Worm (Caenorhabditis elegans) whole organism, late embryonic: ENCODE measurements around the gene T28A11.16.
A peak's percentile ranks its signal among the peaks of the same experiment; 100 is the strongest.

Source experiments
- C08G9.2 ChIP-seq: sonication (generic microtip); optimal IDR thresholded peaks from 2 replicates; lab custom pipeline; 2016; ENCODE audit warnings: mild to moderate bottlenecking, missing genetic modification characterization, moderate library complexity, missing compliant biosample characterization
- C38D4.7 ChIP-seq: fragments of 200-800 bp; sonication (Bioruptor generic); optimal IDR thresholded peaks from 2 replicates; lab custom pipeline; 2018; ENCODE audit warnings: mild to moderate bottlenecking, missing genetic modification characterization, moderate library complexity, missing compliant biosample characterization
- K09A11.1 ChIP-seq: sonication (generic microtip); optimal IDR thresholded peaks from 2 replicates; lab custom pipeline; 2017; ENCODE audit warnings: antibody characterized with exemption, mild to moderate bottlenecking, missing genetic modification characterization, missing compliant biosample characterization; ENCODE audit not compliant: insufficient read depth
- T23F11.4 ChIP-seq: fragments of 200-800 bp; sonication (Bioruptor generic); optimal IDR thresholded peaks from 2 replicates; lab custom pipeline; 2018; ENCODE audit warnings: mild to moderate bottlenecking, missing genetic modification characterization, missing compliant biosample characterization
- Y22D7AL.16 ChIP-seq: sonication (generic microtip); optimal IDR thresholded peaks from 2 replicates; lab custom pipeline; 2016; ENCODE audit warnings: missing genetic modification characterization, missing compliant biosample characterization
- ama-1 ChIP-seq: fragments of 150-350 bp; optimal IDR thresholded peaks from 2 replicates; lab custom pipeline; 2014
- ceh-14 ChIP-seq: sonication (generic microtip); optimal IDR thresholded peaks from 2 replicates; lab custom pipeline; 2016; ENCODE audit warnings: missing genotype, missing genetic modification characterization, missing compliant biosample characterization
- ceh-18 ChIP-seq: sonication (generic microtip); optimal IDR thresholded peaks from 2 replicates; lab custom pipeline; 2016; ENCODE audit warnings: missing genetic modification characterization, missing compliant biosample characterization
- ceh-19 ChIP-seq: fragments of 200-800 bp; sonication (Bioruptor generic); optimal IDR thresholded peaks from 2 replicates; lab custom pipeline; 2018; ENCODE audit warnings: mild to moderate bottlenecking, missing genetic modification characterization, missing compliant biosample characterization
- ceh-2 ChIP-seq: sonication (generic microtip); optimal IDR thresholded peaks from 2 replicates; lab custom pipeline; 2016; ENCODE audit warnings: missing genotype, missing genetic modification characterization, missing compliant biosample characterization
- ceh-22 ChIP-seq: sonication (generic microtip); optimal IDR thresholded peaks from 2 replicates; lab custom pipeline; 2017; ENCODE audit warnings: missing biosample characterization, missing genetic modification characterization
- ceh-30 ChIP-seq: fragments of 150-350 bp; optimal IDR thresholded peaks from 2 replicates; lab custom pipeline; 2014; ENCODE audit warnings: missing biosample characterization, missing genetic modification characterization
- ceh-31 ChIP-seq: sonication (generic microtip); optimal IDR thresholded peaks from 2 replicates; lab custom pipeline; 2016; ENCODE audit warnings: missing genetic modification characterization, missing compliant biosample characterization
- ceh-34 ChIP-seq: sonication (generic microtip); optimal IDR thresholded peaks from 2 replicates; lab custom pipeline; 2016; ENCODE audit warnings: mild to moderate bottlenecking, missing genetic modification characterization, missing compliant biosample characterization
- ceh-48 ChIP-seq: sonication (generic microtip); optimal IDR thresholded peaks from 2 replicates; lab custom pipeline; 2016; ENCODE audit warnings: missing genetic modification characterization, inconsistent platforms, missing compliant biosample characterization
- che-1 ChIP-seq: sonication (generic microtip); optimal IDR thresholded peaks from 2 replicates; lab custom pipeline; 2016; ENCODE audit warnings: mild to moderate bottlenecking, missing genetic modification characterization, missing compliant biosample characterization
- dve-1 ChIP-seq: sonication (generic microtip); optimal IDR thresholded peaks from 2 replicates; lab custom pipeline; 2017; ENCODE audit warnings: antibody characterized with exemption, mild to moderate bottlenecking, missing genetic modification characterization, missing compliant biosample characterization
- elt-2 ChIP-seq: sonication (generic microtip); optimal IDR thresholded peaks from 2 replicates; lab custom pipeline; 2016; ENCODE audit warnings: missing genetic modification reagents, missing genetic modification characterization, missing compliant biosample characterization
- ets-4 ChIP-seq: sonication (generic microtip); optimal IDR thresholded peaks from 2 replicates; lab custom pipeline; 2016; ENCODE audit warnings: missing genetic modification characterization, missing compliant biosample characterization
- fkh-10 ChIP-seq: fragments of 150-350 bp; optimal IDR thresholded peaks from 2 replicates; lab custom pipeline; 2014; ENCODE audit warnings: missing biosample characterization, missing genetic modification reagents, missing genetic modification characterization
- fkh-6 ChIP-seq: sonication (generic microtip); optimal IDR thresholded peaks from 2 replicates; lab custom pipeline; 2016; ENCODE audit warnings: missing genetic modification characterization, missing compliant biosample characterization
- hlh-30 ChIP-seq: sonication (generic microtip); optimal IDR thresholded peaks from 2 replicates; lab custom pipeline; 2017; ENCODE audit warnings: antibody characterized with exemption, missing genetic modification characterization, missing compliant biosample characterization; ENCODE audit not compliant: insufficient read depth
- hlh-6 ChIP-seq: sonication (generic microtip); optimal IDR thresholded peaks from 2 replicates; lab custom pipeline; 2016; ENCODE audit warnings: missing genotype, missing genetic modification characterization, missing compliant biosample characterization
- hlh-8 ChIP-seq: sonication (generic microtip); optimal IDR thresholded peaks from 2 replicates; lab custom pipeline; 2016; ENCODE audit warnings: missing genotype, missing genetic modification characterization, missing compliant biosample characterization
- lim-6 ChIP-seq: sonication (generic microtip); optimal IDR thresholded peaks from 2 replicates; lab custom pipeline; 2016; ENCODE audit warnings: missing genetic modification characterization, missing compliant biosample characterization
- madf-2 ChIP-seq: sonication (generic microtip); optimal IDR thresholded peaks from 2 replicates; lab custom pipeline; 2017; ENCODE audit warnings: missing genetic modification characterization, missing compliant biosample characterization
- nfya-1 ChIP-seq: sonication (generic microtip); optimal IDR thresholded peaks from 2 replicates; lab custom pipeline; 2017; ENCODE audit warnings: missing genetic modification characterization, mild to moderate bottlenecking, missing compliant biosample characterization, antibody characterized with exemption, moderate library complexity
- nhr-11 ChIP-seq: fragments of 150-350 bp; optimal IDR thresholded peaks from 2 replicates; lab custom pipeline; 2014; ENCODE audit warnings: missing biosample characterization, missing genetic modification characterization
- nhr-232 ChIP-seq: sonication (generic microtip); optimal IDR thresholded peaks from 2 replicates; lab custom pipeline; 2016; ENCODE audit warnings: missing genetic modification characterization, missing compliant biosample characterization
- npax-4 ChIP-seq: sonication (generic microtip); optimal IDR thresholded peaks from 2 replicates; lab custom pipeline; 2016; ENCODE audit warnings: missing genetic modification characterization, missing compliant biosample characterization
- pag-3 ChIP-seq: sonication (generic microtip); optimal IDR thresholded peaks from 2 replicates; lab custom pipeline; 2016; ENCODE audit warnings: missing compliant biosample characterization, missing genetic modification characterization, borderline replicate concordance
- pat-9 ChIP-seq: fragments of 200-800 bp; sonication (Bioruptor generic); optimal IDR thresholded peaks from 2 replicates; lab custom pipeline; 2018; ENCODE audit warnings: mild to moderate bottlenecking, missing genetic modification characterization, moderate library complexity, missing compliant biosample characterization
- pha-2 ChIP-seq: sonication (generic microtip); optimal IDR thresholded peaks from 2 replicates; lab custom pipeline; 2017; ENCODE audit warnings: mild to moderate bottlenecking, missing genetic modification characterization, missing compliant biosample characterization
- pha-4 ChIP-seq: fragments of 150-350 bp; optimal IDR thresholded peaks from 2 replicates; lab custom pipeline; 2018; ENCODE audit warnings: missing biosample characterization, missing genetic modification reagents, missing genetic modification characterization
- pros-1 ChIP-seq: fragments of 150-350 bp; optimal IDR thresholded peaks from 2 replicates; lab custom pipeline; 2014; ENCODE audit warnings: missing biosample characterization, missing genetic modification reagents, missing genetic modification characterization
- ref-2 ChIP-seq: sonication (generic microtip); optimal IDR thresholded peaks from 2 replicates; lab custom pipeline; 2016; ENCODE audit warnings: missing genetic modification characterization, missing compliant biosample characterization
- rnt-1 ChIP-seq: sonication (generic microtip); optimal IDR thresholded peaks from 2 replicates; lab custom pipeline; 2016; ENCODE audit warnings: missing genetic modification characterization, missing compliant biosample characterization
- sox-2 ChIP-seq: fragments of 200-800 bp; sonication (Bioruptor generic); IDR thresholded peaks from 2 replicates; pipeline ENCODE4 v1.3.6; 2022; ENCODE audit warnings: missing genetic modification reagents, missing genetic modification characterization, missing compliant biosample characterization
- sox-4 ChIP-seq: sonication (generic microtip); optimal IDR thresholded peaks from 2 replicates; lab custom pipeline; 2017; ENCODE audit warnings: mild to moderate bottlenecking, missing genetic modification characterization, inconsistent platforms, missing compliant biosample characterization
- tbx-2 ChIP-seq: sonication (generic microtip); optimal IDR thresholded peaks from 2 replicates; lab custom pipeline; 2016; ENCODE audit warnings: missing genetic modification characterization, missing compliant biosample characterization
- tbx-7 ChIP-seq: sonication (generic microtip); optimal IDR thresholded peaks from 2 replicates; lab custom pipeline; 2016; ENCODE audit warnings: missing genotype, missing genetic modification characterization, missing compliant biosample characterization
- ttx-3 ChIP-seq: sonication (generic microtip); optimal IDR thresholded peaks from 2 replicates; lab custom pipeline; 2016; ENCODE audit warnings: missing genetic modification reagents, missing genetic modification characterization, missing compliant biosample characterization
- unc-42 ChIP-seq: sonication (generic microtip); optimal IDR thresholded peaks from 2 replicates; lab custom pipeline; 2016; ENCODE audit warnings: missing genotype, missing genetic modification characterization, missing compliant biosample characterization
- zip-5 ChIP-seq: sonication (generic microtip); optimal IDR thresholded peaks from 2 replicates; lab custom pipeline; 2016; ENCODE audit warnings: missing genetic modification characterization, missing compliant biosample characterization

The T28A11.16 gene

DNA sequence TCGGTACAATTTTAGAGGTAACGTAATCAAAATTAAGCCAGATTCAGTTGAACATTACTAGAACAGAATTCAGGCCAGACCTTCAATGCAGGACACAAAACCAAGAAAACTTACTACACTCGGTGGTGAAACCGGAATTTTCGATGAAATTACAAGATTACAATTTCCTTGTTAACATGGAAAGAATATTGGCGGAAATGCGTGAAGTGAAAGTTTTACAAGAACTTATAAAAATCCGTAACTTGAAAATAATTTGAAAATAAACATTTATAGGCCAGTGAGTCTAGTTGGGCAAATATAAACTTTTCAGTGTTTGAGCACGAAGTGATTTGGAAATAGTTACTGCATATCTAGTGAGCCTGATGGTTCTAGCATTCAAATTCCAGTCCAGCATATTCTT lies 24.1 kb downstream of the T28A11.16 start, which contains the start of gene K08D9.6:
Gene K08D9.6 (minus strand): TSS at position 101 of the 400 bp plus-strand sequence.
- TF ChIP-seq sox-2 (GFP tag; lab: Robert Waterston, UW) (no peak), ceh-30 (no peak), pag-3 (tag; lab: Kevin White, UChicago) (no peak), madf-2 (tag; lab: Kevin White, UChicago) (no peak), dve-1 (tag; lab: Kevin White, UChicago) (no peak), pha-2 (tag; lab: Kevin White, UChicago) (no peak), ttx-3 (tag; lab: Kevin White, UChicago) (no peak), ceh-18 (tag; lab: Kevin White, UChicago) (no peak), nfya-1 (tag; lab: Kevin White, UChicago) (no peak), ets-4 (tag; lab: Kevin White, UChicago) (no peak), ceh-22 (no peak), hlh-6 (tag; lab: Kevin White, UChicago) (no peak), hlh-30 (tag; lab: Kevin White, UChicago) (no peak)
- TF ChIP-seq, all 69 proteins: peak for 0

DNA sequence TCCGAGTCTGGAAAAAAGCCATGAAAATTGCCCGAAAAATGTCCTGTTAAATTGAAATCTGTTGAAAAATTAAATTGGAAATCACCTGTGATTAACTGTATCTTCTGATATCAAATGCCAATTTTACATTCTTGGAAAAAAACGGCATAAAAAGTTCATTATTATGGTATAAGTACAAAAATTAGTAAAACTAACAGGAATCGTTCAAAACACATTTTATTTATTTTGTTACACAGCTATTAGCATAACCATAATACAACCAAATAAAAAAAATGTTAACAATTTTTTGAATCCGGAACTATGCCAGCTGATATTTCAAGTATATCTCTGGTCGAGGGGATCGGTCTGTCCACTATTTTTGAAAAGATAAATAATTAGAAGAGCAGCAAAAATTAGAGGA lies 28.4 kb downstream of the T28A11.16 start, which contains the start of gene K08D9.10:
Gene K08D9.10 (plus strand): TSS at position 301 of the 400 bp plus-strand sequence.
- TF ChIP-seq nhr-232 (tag; lab: Kevin White, UChicago) (no peak), ceh-19 (GFP tag; lab: Kevin White, UChicago) (no peak), T23F11.4 (GFP tag; lab: Kevin White, UChicago) (no peak), che-1 (tag; lab: Kevin White, UChicago) (no peak), hlh-8 (tag; lab: Kevin White, UChicago) (no peak), ref-2 (tag; lab: Kevin White, UChicago) (no peak), zip-5 (tag; lab: Kevin White, UChicago) (no peak)

DNA sequence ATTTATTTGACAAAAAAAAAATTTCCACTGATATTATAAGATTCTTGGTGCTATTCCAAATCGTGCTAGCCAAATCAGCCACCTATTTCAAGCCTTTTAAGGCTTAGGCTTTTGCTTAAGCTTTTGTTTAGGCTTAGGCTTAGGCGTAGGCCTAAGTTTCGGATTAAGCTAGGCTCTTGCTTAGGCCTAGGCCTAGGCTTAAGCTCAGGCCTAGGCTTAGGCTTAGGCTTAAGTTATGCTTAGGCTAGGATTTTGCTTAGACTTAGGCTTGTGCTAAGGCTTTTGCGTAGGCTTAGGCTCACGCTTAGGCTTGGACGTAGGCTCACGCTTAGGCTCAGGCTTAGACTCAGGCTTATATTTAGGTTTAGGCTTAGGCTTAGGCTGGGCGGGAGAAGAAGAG lies 28.9 kb downstream of the T28A11.16 start:
- TF ChIP-seq dve-1 (tag; lab: Kevin White, UChicago) (peak; percentile 61), Y22D7AL.16 (no peak), pat-9 (tag; lab: Kevin White, UChicago) (no peak), ceh-31 (tag; lab: Kevin White, UChicago) (no peak), ceh-30 (no peak)

DNA sequence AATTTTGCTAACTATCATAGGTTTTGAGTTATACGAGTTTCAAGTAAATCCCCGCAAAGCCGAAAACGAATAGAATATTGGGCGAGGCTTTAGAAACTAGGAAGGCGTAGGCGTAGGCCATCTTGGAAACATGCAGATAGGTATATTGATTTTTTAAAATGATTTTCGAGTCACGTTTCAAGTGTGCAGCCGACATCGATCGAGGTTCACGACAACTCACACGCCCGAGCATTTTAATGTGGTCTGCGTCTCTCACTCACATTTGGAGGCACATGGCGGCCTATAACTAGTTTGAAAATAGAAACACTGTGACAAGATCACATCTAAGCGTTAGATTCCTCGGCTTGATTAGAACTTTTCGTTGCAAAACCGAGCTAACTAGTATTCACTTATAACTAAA lies 31.6 kb downstream of the T28A11.16 start, which contains the start of gene K08D9.2:
Gene K08D9.2 (plus strand): TSS at position 301 of the 400 bp plus-strand sequence.
- no peak for TF ChIP-seq ceh-48 (tag; lab: Kevin White, UChicago)
- TF ChIP-seq rnt-1 (tag; lab: Kevin White, UChicago), result no peak
- no peak for TF ChIP-seq lim-6 (tag; lab: Kevin White, UChicago)
- no peak for TF ChIP-seq ceh-18 (tag; lab: Kevin White, UChicago)
- no peak for TF ChIP-seq ets-4 (tag; lab: Kevin White, UChicago)
- TF ChIP-seq ceh-2 (tag; lab: Kevin White, UChicago), result no peak
- TF ChIP-seq fkh-10 (GFP tag; lab: Kevin White, UChicago), result no peak
- TF ChIP-seq T23F11.4 (GFP tag; lab: Kevin White, UChicago), result no peak
- no peak for TF ChIP-seq K09A11.1
- TF ChIP-seq npax-4 (tag; lab: Kevin White, UChicago), result no peak
- no peak for TF ChIP-seq nhr-11 (tag; lab: Kevin White, UChicago)
- no peak for TF ChIP-seq ceh-31 (tag; lab: Kevin White, UChicago)

DNA sequence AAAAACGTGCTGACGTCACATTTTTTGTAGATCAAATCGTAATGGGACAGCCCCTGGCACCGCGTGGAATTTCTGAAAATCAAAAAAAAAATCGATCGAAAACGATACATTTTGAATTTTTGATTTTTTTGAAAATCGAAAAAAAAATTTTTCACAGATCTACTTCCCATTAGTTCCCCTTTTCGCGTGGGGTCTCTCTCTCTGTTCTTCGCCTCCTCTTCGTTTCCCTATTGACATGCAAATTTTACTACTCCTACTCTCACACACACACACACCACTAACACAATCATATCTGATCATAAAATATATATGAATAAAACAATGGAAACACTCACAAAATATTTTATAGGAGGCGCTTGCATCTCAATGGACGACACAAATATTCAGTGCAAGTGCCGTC lies 40.4 kb downstream of the T28A11.16 start:
- no peak for TF ChIP-seq T23F11.4 (GFP tag; lab: Kevin White, UChicago)
- peak; percentile 77 for TF ChIP-seq tbx-2
- peak; percentile 47 for TF ChIP-seq ceh-2 (tag; lab: Kevin White, UChicago)
- no peak for TF ChIP-seq ttx-3 (tag; lab: Kevin White, UChicago)
- peak; percentile 64 for TF ChIP-seq zip-5 (tag; lab: Kevin White, UChicago)
- no peak for TF ChIP-seq ama-1
- peak; percentile 29 for TF ChIP-seq lim-6 (tag; lab: Kevin White, UChicago)
- no peak for TF ChIP-seq ceh-34 (tag; lab: Kevin White, UChicago)
- no peak for TF ChIP-seq sox-4 (tag; lab: Kevin White, UChicago)
- peak; percentile 12 for TF ChIP-seq rnt-1 (tag; lab: Kevin White, UChicago)
- no peak for TF ChIP-seq unc-42 (tag; lab: Kevin White, UChicago)
- TF ChIP-seq elt-2 (tag; lab: Kevin White, UChicago), result peak; percentile 5
- TF ChIP-seq ceh-31 (tag; lab: Kevin White, UChicago), result peak; percentile 76
- peak; percentile 28 for TF ChIP-seq tbx-7 (tag; lab: Kevin White, UChicago)
- peak; percentile 26 for TF ChIP-seq C38D4.7 (GFP tag; lab: Kevin White, UChicago)
- TF ChIP-seq ref-2 (tag; lab: Kevin White, UChicago), result peak; percentile 60
- TF ChIP-seq fkh-6 (tag; lab: Kevin White, UChicago), result peak; percentile 27
- peak; percentile 25 for TF ChIP-seq ceh-14 (tag; lab: Kevin White, UChicago)
- TF ChIP-seq pros-1, result no peak
- TF ChIP-seq C08G9.2 (tag; lab: Kevin White, UChicago), result peak; percentile 69
- TF ChIP-seq pha-4 (tag; lab: Kevin White, UChicago), result no peak
